Worm (Caenorhabditis elegans): ENCODE results near the gene ZK1055.4.

The ZK1055.4 gene

ce11 chrV:6554308-6554707 lies 27.6 kb upstream of the ZK1055.4 start, which contains the start of gene K04A8.19:
Gene K04A8.19, minus strand, starts transcription at chrV:6554408.
- TF ChIP-seq tbx-2 (tag; optimal IDR thresholded peaks at IDR 0.05), result no peak

ce11 chrV:6557035-6557434 lies 24.8 kb upstream of the ZK1055.4 start, which contains the start of gene spp-27:
Gene spp-27, minus strand, starts transcription at chrV:6557135.
- TF ChIP-seq fkh-6 (tag; optimal IDR thresholded peaks at IDR 0.05) (no peak), F13H6.1 (tag; optimal IDR thresholded peaks at IDR 0.05) (no peak)

ce11 chrV:6558103-6558502 lies 23.8 kb upstream of the ZK1055.4 start, which contains the start of gene spp-20:
Gene spp-20, minus strand, starts transcription at chrV:6558203.
- no peak for TF ChIP-seq fax-1 (tag; optimal IDR thresholded peaks at IDR 0.05)
- no peak for TF ChIP-seq unc-55 (GFP tag; optimal IDR thresholded peaks at IDR 0.05)
- TF ChIP-seq npax-4 (tag; optimal IDR thresholded peaks at IDR 0.05), result no peak
- no peak for TF ChIP-seq ceh-2 (tag; optimal IDR thresholded peaks at IDR 0.05)
- TF ChIP-seq ceh-30 (tag; optimal IDR thresholded peaks at IDR 0.05), result no peak
- no peak for TF ChIP-seq nfya-1 (tag; optimal IDR thresholded peaks at IDR 0.05)
- no peak for TF ChIP-seq K02D7.2 (tag; optimal IDR thresholded peaks at IDR 0.05)
- no peak for TF ChIP-seq rnt-1 (tag; optimal IDR thresholded peaks at IDR 0.05)
- no peak for TF ChIP-seq ceh-14 (tag; optimal IDR thresholded peaks at IDR 0.05)
- no peak for TF ChIP-seq ceh-6 (GFP tag; optimal IDR thresholded peaks at IDR 0.05)
- no peak for TF ChIP-seq hlh-30 (tag; optimal IDR thresholded peaks at IDR 0.05; ENCODE audit: insufficient read depth)
- no peak for TF ChIP-seq ceh-48 (tag; optimal IDR thresholded peaks at IDR 0.05)
- no peak for TF ChIP-seq T23F11.4 (GFP tag; optimal IDR thresholded peaks at IDR 0.05)
- no peak for TF ChIP-seq C38D4.7 (GFP tag; optimal IDR thresholded peaks at IDR 0.05)

ce11 chrV:6559105-6559504 lies 22.8 kb upstream of the ZK1055.4 start, which contains the start of gene spp-26:
Gene spp-26, minus strand, starts transcription at chrV:6559205.
- no peak for TF ChIP-seq mec-3 (tag; optimal IDR thresholded peaks at IDR 0.05; ENCODE audit: borderline replicate concordance)
- TF ChIP-seq fax-1 (tag; optimal IDR thresholded peaks at IDR 0.05), result no peak
- no peak for TF ChIP-seq ceh-24 (tag; optimal IDR thresholded peaks at IDR 0.05)
- no peak for TF ChIP-seq eyg-1 (tag; optimal IDR thresholded peaks at IDR 0.05)
- no peak for TF ChIP-seq ceh-30 (tag; optimal IDR thresholded peaks at IDR 0.05)
- no peak for TF ChIP-seq ceh-2 (tag; optimal IDR thresholded peaks at IDR 0.05)
- TF ChIP-seq ets-4 (tag; optimal IDR thresholded peaks at IDR 0.05), result no peak
- no peak for TF ChIP-seq C08G9.2 (tag; optimal IDR thresholded peaks at IDR 0.05)
- no peak for TF ChIP-seq ceh-18 (tag; optimal IDR thresholded peaks at IDR 0.05)
- TF ChIP-seq ceh-9 (tag; optimal IDR thresholded peaks at IDR 0.05), result no peak
- no peak for TF ChIP-seq elt-4 (tag; optimal IDR thresholded peaks at IDR 0.05)
- no peak for TF ChIP-seq ceh-48 (tag; optimal IDR thresholded peaks at IDR 0.05)
- no peak for TF ChIP-seq lim-6 (tag; optimal IDR thresholded peaks at IDR 0.05)
- TF ChIP-seq hlh-6 (tag; optimal IDR thresholded peaks at IDR 0.05), result no peak
- TF ChIP-seq unc-86 (tag; optimal IDR thresholded peaks at IDR 0.05), result no peak
- no peak for TF ChIP-seq K02D7.2 (tag; optimal IDR thresholded peaks at IDR 0.05)
- no peak for TF ChIP-seq T23F11.4 (GFP tag; optimal IDR thresholded peaks at IDR 0.05)

ce11 chrV:6559585-6559984 lies 22.3 kb upstream of the ZK1055.4 start:
- TF ChIP-seq ceh-48 (tag; optimal IDR thresholded peaks at IDR 0.05), result no peak
- peak; percentile 5 for TF ChIP-seq C38D4.7 (GFP tag; optimal IDR thresholded peaks at IDR 0.05)
- peak; percentile 6 for TF ChIP-seq che-1 (tag; optimal IDR thresholded peaks at IDR 0.05)
- TF ChIP-seq tbx-7 (tag; optimal IDR thresholded peaks at IDR 0.05), result no peak
- TF ChIP-seq ceh-19 (GFP tag; optimal IDR thresholded peaks at IDR 0.05), result no peak
- TF ChIP-seq elt-2 (tag; optimal IDR thresholded peaks at IDR 0.05), result peak; percentile 60

ce11 chrV:6561592-6561991 lies 20.3 kb upstream of the ZK1055.4 start, which contains the start of gene spp-19:
Gene spp-19, minus strand, starts transcription at chrV:6561692.
- TF ChIP-seq ceh-30 (tag; optimal IDR thresholded peaks at IDR 0.05) (no peak), ets-4 (tag; optimal IDR thresholded peaks at IDR 0.05) (no peak), ceh-22 (tag; optimal IDR thresholded peaks at IDR 0.05) (no peak), K09A11.1 (tag; optimal IDR thresholded peaks at IDR 0.05; ENCODE audit: insufficient read depth) (no peak), fax-1 (tag; optimal IDR thresholded peaks at IDR 0.05) (no peak), pqm-1 (tag; optimal IDR thresholded peaks at IDR 0.05) (no peak), tbx-7 (tag; optimal IDR thresholded peaks at IDR 0.05) (no peak), lim-6 (tag; optimal IDR thresholded peaks at IDR 0.05) (no peak), pax-1 (tag; optimal IDR thresholded peaks at IDR 0.05) (no peak), che-1 (tag; optimal IDR thresholded peaks at IDR 0.05) (no peak), ceh-24 (tag; optimal IDR thresholded peaks at IDR 0.05) (no peak), ceh-19 (GFP tag; optimal IDR thresholded peaks at IDR 0.05) (no peak), mec-3 (tag; optimal IDR thresholded peaks at IDR 0.05; ENCODE audit: borderline replicate concordance) (no peak), ahr-1 (tag; optimal IDR thresholded peaks at IDR 0.05) (no peak), unc-86 (tag; optimal IDR thresholded peaks at IDR 0.05) (no peak), ceh-14 (tag; optimal IDR thresholded peaks at IDR 0.05) (no peak), C38D4.7 (GFP tag; optimal IDR thresholded peaks at IDR 0.05) (no peak), pag-3 (tag; optimal IDR thresholded peaks at IDR 0.05; ENCODE audit: borderline replicate concordance) (no peak), pros-1 (tag; optimal IDR thresholded peaks at IDR 0.05) (no peak)

All from whole organism, late embryonic.